Fruit fly (Drosophila melanogaster) whole organism, wandering third instar larva: Measurements from ENCODE around the gene rasp.

Experiments
- Abd-B ChIP-seq: fragments of >200 bp; optimal IDR thresholded peaks from 2 replicates; lab custom pipeline; 2017; ENCODE audit warnings: missing biosample characterization, missing genetic modification characterization
- CG32264 ChIP-seq: fragments of 200-800 bp; sonication (Bioruptor generic); optimal IDR thresholded peaks from 2 replicates; lab custom pipeline; 2016; ENCODE audit warnings: missing biosample characterization, missing genetic modification characterization
- CG9705 ChIP-seq: fragments of 200-800 bp; sonication (Bioruptor generic); optimal IDR thresholded peaks from 2 replicates; lab custom pipeline; 2018; ENCODE audit warnings: missing biosample characterization, mild to moderate bottlenecking, missing genetic modification characterization
- Dfd ChIP-seq: fragments of >200 bp; optimal IDR thresholded peaks from 2 replicates; lab custom pipeline; 2017; ENCODE audit warnings: missing biosample characterization, missing genetic modification characterization
- GATAd ChIP-seq: sonication (Bioruptor generic); optimal IDR thresholded peaks from 2 replicates; lab custom pipeline; 2016; ENCODE audit warnings: missing biosample characterization, missing genetic modification characterization
- Hnf4 ChIP-seq: fragments of 200-800 bp; sonication (Bioruptor generic); optimal IDR thresholded peaks from 2 replicates; lab custom pipeline; 2016; ENCODE audit warnings: missing biosample characterization, mild to moderate bottlenecking, missing genetic modification characterization
- Hr78 ChIP-seq: fragments of >200 bp; optimal IDR thresholded peaks from 2 replicates; lab custom pipeline; 2017; ENCODE audit warnings: missing biosample characterization, missing genetic modification characterization
- Hr83 ChIP-seq: fragments of 200-300 bp; sonication (Bioruptor generic); optimal IDR thresholded peaks from 2 replicates; lab custom pipeline; 2016; ENCODE audit warnings: missing biosample characterization, mild to moderate bottlenecking, missing genetic modification characterization, moderate library complexity; ENCODE audit not compliant: poor library complexity, severe bottlenecking
- Mio ChIP-seq: sonication (Bioruptor generic); optimal IDR thresholded peaks from 2 replicates; lab custom pipeline; 2016; ENCODE audit warnings: missing biosample characterization, missing genetic modification characterization
- Myc ChIP-seq: fragments of >200 bp; optimal IDR thresholded peaks from 2 replicates; lab custom pipeline; 2017
- OdsH ChIP-seq: fragments of 200-800 bp; sonication (Bioruptor generic); optimal IDR thresholded peaks from 2 replicates; lab custom pipeline; 2016; ENCODE audit warnings: missing biosample characterization, mild to moderate bottlenecking, missing genetic modification characterization
- Rel ChIP-seq, 2 experiments: fragments of 200-800 bp; sonication (Bioruptor generic) in 1 of 2; optimal IDR thresholded peaks; 2 replicates in 1 of 2; 3 replicates in 1 of 2; lab custom pipeline; 2016 to 2019; ENCODE audit warnings: mild to moderate bottlenecking in 2 of 2, missing biosample characterization in 2 of 2, missing genetic modification characterization in 2 of 2, moderate library complexity in 1 of 2
- Sp1 ChIP-seq: fragments of 200-800 bp; sonication (Bioruptor generic); optimal IDR thresholded peaks from 3 replicates; lab custom pipeline; 2019; ENCODE audit warnings: missing biosample characterization, mild to moderate bottlenecking, missing genetic modification characterization, moderate library complexity
- Vsx2 ChIP-seq: fragments of 200-300, 225-300 bp; sonication (Bioruptor generic); optimal IDR thresholded peaks from 2 replicates; lab custom pipeline; 2018; ENCODE audit warnings: missing biosample characterization, missing genetic modification characterization; ENCODE audit not compliant: partially characterized antibody
- br ChIP-seq: fragments of 200-800 bp; sonication (Bioruptor generic); optimal IDR thresholded peaks from 2 replicates; lab custom pipeline; 2016; ENCODE audit warnings: missing biosample characterization, missing genetic modification characterization
- dmrt93B ChIP-seq: fragments of 200-800 bp; sonication (Bioruptor generic); optimal IDR thresholded peaks from 2 replicates; lab custom pipeline; 2018; ENCODE audit warnings: missing biosample characterization, mild to moderate bottlenecking, missing genetic modification characterization
- foxo ChIP-seq, 2 experiments: fragments of 200-800 bp; sonication (Bioruptor generic); optimal IDR thresholded peaks; 2 replicates in 1 of 2; 3 replicates in 1 of 2; lab custom pipeline; 2016 to 2017; ENCODE audit warnings: missing biosample characterization in 2 of 2, missing genetic modification characterization in 2 of 2
- h ChIP-seq: fragments of 200-800 bp; sonication (Bioruptor generic); optimal IDR thresholded peaks from 3 replicates; lab custom pipeline; 2016; ENCODE audit warnings: missing biosample characterization, mild to moderate bottlenecking, missing genetic modification characterization
- jim ChIP-seq: fragments of 175-275, 200-325 bp; sonication (Bioruptor generic); optimal IDR thresholded peaks from 2 replicates; lab custom pipeline; 2016; ENCODE audit warnings: missing biosample characterization, mild to moderate bottlenecking, missing genetic modification characterization
- pan ChIP-seq: fragments of >200 bp; optimal IDR thresholded peaks from 2 replicates; lab custom pipeline; 2017
- psq ChIP-seq: fragments of 200-800 bp; sonication (Bioruptor generic); optimal IDR thresholded peaks from 3 replicates; lab custom pipeline; 2017; ENCODE audit warnings: missing biosample characterization, mild to moderate bottlenecking, missing genetic modification characterization, moderate library complexity
- rgr ChIP-seq: fragments of 200-800 bp; sonication (Bioruptor generic); optimal IDR thresholded peaks from 3 replicates; lab custom pipeline; 2016; ENCODE audit warnings: missing biosample characterization, mild to moderate bottlenecking, missing genetic modification characterization
- sage ChIP-seq: fragments of 200-800 bp; sonication (Bioruptor generic); optimal IDR thresholded peaks from 2 replicates; lab custom pipeline; 2016; ENCODE audit warnings: missing biosample characterization, mild to moderate bottlenecking, missing genetic modification characterization
- sv ChIP-seq: fragments of 200-800 bp; sonication (Bioruptor generic); optimal IDR thresholded peaks from 3 replicates; lab custom pipeline; 2016; ENCODE audit warnings: missing biosample characterization, missing genetic modification characterization
- tai ChIP-seq: sonication (Bioruptor generic); optimal IDR thresholded peaks from 2 replicates; lab custom pipeline; 2016; ENCODE audit warnings: missing biosample characterization, missing genetic modification characterization
- usp ChIP-seq: fragments of >200 bp; optimal IDR thresholded peaks from 2 replicates; lab custom pipeline; 2017; ENCODE audit warnings: missing biosample characterization, missing genetic modification characterization
- woc ChIP-seq: sonication (Bioruptor generic); optimal IDR thresholded peaks from 2 replicates; lab custom pipeline; 2016; ENCODE audit warnings: missing biosample characterization, mild to moderate bottlenecking, missing genetic modification characterization

Gene rasp

DNA sequence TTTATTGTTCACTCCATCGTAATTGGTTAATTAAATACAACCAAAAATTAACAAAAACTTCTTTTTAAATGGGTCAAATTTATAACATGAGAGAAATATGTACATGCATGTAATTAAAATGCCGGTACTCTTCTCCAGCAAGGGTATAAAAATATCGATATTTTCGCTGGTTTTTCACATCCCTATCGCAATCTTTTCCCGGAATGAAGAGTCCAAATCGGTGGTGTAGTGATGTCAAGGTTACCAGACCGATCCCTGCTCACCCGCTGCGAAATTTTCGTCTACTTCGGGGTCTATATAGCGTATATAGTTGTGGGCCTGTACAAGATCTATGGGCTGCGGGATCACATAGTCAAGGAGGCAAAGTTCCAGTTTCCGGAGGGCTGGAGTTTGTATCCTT, at the start of gene rasp:
Gene rasp, plus strand, starts transcription at position 213 of the 400 bp plus-strand sequence.
- TF ChIP-seq h (GFP tag; lab: Kevin White, UChicago): no peak
- TF ChIP-seq tai (GFP tag; lab: Kevin White, UChicago): no peak
- no peak for TF ChIP-seq foxo (GFP tag; optimal IDR thresholded peaks at IDR 0.05; lab: Kevin White, UChicago)
- TF ChIP-seq Hnf4 (GFP tag; lab: Kevin White, UChicago): no peak
- no peak for TF ChIP-seq Rel (GFP tag; optimal IDR thresholded peaks at IDR 0.05; lab: Kevin White, UChicago)
- TF ChIP-seq Rel (tag; optimal IDR thresholded peaks at IDR 0.05; lab: Kevin White, UChicago): peak; percentile 59
- TF ChIP-seq pan (lab: Kevin White, UChicago): no peak

DNA sequence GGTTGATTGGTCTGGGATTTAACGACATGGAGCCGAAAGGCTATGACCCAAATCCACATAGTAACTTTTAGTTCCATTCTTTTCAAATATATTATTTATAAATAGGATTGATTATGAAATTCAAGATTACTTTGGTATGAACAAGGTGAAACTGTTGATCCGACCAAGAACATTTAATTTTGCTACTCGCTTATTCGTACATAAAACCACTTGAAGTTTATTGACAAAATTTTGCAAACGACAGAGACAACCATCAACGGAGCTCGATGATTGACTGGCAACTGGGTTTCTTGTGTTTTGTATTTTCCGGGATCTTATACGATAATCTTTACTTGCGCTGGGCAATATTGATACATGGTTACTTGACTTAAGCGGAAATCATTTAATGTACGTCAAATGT, 47.6 kb upstream of the rasp start, which contains the start of gene CG45067:
Gene CG45067, minus strand, starts transcription at position 101 of the 400 bp plus-strand sequence.
- no peak for TF ChIP-seq GATAd
- no peak for TF ChIP-seq Hnf4 (GFP tag; lab: Kevin White, UChicago)

DNA sequence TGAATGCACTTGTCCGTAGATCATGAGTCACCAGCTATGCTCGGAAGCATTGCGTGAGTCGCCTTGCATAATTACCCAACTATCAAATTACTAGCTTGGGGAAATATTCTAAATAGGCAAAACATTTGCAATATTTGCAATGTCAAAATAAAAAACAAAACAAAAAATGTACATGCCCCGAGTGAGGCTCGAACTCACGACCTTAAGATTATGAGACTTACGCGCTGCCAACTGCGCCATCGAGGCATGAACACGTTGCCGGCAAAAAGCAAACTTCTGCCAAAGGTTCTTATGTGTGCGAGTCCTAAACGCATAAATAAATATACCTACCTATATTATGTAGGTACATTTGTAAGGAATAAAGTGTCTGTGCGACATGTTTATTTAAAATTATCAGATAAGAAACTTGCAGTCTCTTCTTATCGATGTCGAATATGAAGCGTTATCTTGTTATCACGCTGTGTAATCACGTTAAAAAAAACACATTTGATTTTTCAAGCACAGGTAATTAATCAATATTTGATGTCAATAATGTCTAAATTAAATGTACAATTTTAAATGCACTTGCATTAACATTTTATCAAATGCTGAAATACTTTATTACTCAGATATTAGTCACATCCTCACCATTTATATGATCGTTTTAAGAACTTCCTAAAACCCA, 40.1 kb upstream of the rasp start:
- TF ChIP-seq h (GFP tag; lab: Kevin White, UChicago): no peak
- peak; percentile 8 for TF ChIP-seq Sp1

DNA sequence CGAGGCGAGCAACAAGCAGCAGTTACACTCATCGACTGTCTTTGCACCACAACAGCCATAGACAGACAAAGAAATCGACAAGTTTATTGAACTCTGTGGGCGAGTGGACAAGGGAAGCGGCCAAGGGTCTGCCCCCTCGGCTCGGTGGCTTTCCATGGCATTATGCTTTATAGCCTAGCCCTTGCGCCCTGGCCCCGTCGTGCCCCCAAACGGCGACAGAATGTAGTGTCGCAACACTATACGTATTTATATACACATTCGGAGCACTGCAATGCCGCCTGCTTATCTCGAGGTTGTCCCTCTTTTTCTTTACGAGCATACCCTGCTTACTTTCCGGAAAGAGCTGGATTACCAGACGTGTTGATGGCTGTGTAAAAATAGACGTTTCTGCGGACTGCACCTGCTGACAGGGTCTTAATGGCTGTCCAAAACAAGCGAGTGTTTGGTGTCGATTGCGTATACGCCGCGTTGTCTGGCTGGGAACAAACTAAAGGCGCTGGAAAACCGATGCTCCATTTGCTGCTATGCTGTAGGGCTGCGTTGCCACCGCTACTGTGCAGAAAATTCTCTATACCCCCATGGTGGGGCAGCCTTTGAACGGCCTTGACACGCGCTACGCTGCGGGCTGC, 39.2 kb upstream of the rasp start:
- TF ChIP-seq CG32264 (GFP tag; lab: Kevin White, UChicago): no peak

DNA sequence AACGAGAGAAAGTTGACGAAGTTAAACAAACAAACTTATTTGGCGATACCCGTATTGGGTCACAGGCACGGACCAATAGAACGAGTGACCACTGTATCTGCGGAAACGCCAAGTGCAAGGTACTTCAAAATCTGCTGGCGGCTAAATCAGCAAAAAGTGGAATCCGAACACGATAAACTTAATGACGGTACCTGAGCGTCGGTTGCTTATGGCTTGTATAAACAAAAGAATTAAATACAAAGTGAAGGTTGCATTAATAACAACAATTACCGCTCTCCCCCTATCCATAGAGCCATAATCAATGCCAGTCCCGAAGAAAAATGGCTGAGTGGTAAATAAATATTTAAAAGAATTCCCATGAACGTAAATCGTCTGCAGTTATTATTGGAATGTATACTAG, 37.5 kb upstream of the rasp start:
- TF ChIP-seq rgr (GFP tag; lab: Kevin White, UChicago) (no peak), Hr83 (GFP tag; lab: Kevin White, UChicago) (no peak), CG32264 (GFP tag; lab: Kevin White, UChicago) (no peak), OdsH (GFP tag; lab: Kevin White, UChicago) (no peak), usp (GFP tag; lab: Kevin White, UChicago) (no peak), Mio (no peak), jim (GFP tag; lab: Kevin White, UChicago) (no peak), GATAd (no peak), Vsx2 (GFP tag; lab: Kevin White, UChicago) (no peak), dmrt93B (GFP tag; lab: Kevin White, UChicago) (no peak), foxo (GFP tag; optimal IDR thresholded peaks at IDR 0.05; lab: Kevin White, UChicago) (peak in 1 of 2 experiments; percentile 27), h (GFP tag; lab: Kevin White, UChicago) (peak; percentile 4), psq (GFP tag; lab: Kevin White, UChicago) (no peak), Rel (GFP tag; optimal IDR thresholded peaks at IDR 0.05; lab: Kevin White, UChicago) (no peak), Rel (tag; optimal IDR thresholded peaks at IDR 0.05; lab: Kevin White, UChicago) (peak; percentile 1)

DNA sequence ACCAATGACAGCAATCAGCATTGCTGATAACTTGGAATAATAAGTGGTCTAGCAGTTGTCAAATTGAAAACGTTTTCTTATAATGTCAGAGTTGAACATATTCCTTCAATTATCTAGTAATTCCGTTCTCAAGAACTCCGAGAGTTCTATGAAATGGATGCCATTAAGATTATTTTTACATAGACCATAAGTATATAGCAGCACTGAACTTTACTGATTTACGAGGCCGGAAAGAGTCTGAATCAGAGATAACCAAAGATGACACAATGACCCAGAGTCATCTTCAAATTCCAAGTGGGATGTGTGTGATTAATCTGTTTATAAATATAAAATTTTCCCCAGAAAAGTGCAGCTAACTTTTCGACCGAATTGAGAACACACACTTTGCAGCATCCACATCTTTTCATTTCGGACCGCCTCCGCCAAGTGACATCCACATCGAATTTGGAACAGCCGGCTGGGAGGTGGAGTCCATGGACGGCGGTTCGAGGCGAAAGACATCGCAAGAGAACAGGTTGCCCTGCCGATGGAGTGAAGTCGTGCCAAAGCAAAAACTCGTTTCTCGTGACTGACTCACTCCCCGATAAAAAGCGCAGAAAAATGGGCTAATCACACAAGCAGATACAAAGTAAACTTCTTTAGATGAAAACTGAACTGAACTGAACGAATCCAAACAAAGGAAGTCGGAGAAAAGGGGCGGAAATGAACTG, 36.9 kb upstream of the rasp start:
- TF ChIP-seq sage (GFP tag; lab: Kevin White, UChicago) (no peak), Hnf4 (GFP tag; lab: Kevin White, UChicago) (no peak), sv (GFP tag; lab: Kevin White, UChicago) (no peak), br (GFP tag; lab: Kevin White, UChicago) (no peak), Hr83 (GFP tag; lab: Kevin White, UChicago) (no peak), OdsH (GFP tag; lab: Kevin White, UChicago) (no peak), rgr (GFP tag; lab: Kevin White, UChicago) (no peak), Hr78 (GFP tag; lab: Kevin White, UChicago) (no peak), Vsx2 (GFP tag; lab: Kevin White, UChicago) (peak; percentile 62), Abd-B (GFP tag; lab: Kevin White, UChicago) (no peak), Mio (no peak), Myc (lab: Kevin White, UChicago) (no peak), Dfd (GFP tag; lab: Kevin White, UChicago) (no peak), woc (GFP tag; lab: Kevin White, UChicago) (peak; percentile 7), CG9705 (GFP tag; lab: Kevin White, UChicago) (no peak), CG32264 (GFP tag; lab: Kevin White, UChicago) (no peak), Rel (GFP tag; optimal IDR thresholded peaks at IDR 0.05; lab: Kevin White, UChicago) (no peak), Rel (tag; optimal IDR thresholded peaks at IDR 0.05; lab: Kevin White, UChicago) (no peak), usp (GFP tag; lab: Kevin White, UChicago) (no peak)
